Worm (Caenorhabditis elegans) whole organism, early embryonic: Measurements from ENCODE around the gene dpy-21.

Source experiments
- B0310.2 ChIP-seq: sonication (generic microtip); optimal IDR thresholded peaks from 2 replicates; lab custom pipeline; 2016; ENCODE audit warnings: mild to moderate bottlenecking, missing genetic modification characterization, missing compliant biosample characterization
- F13C5.2 ChIP-seq: sonication (generic microtip); optimal IDR thresholded peaks from 2 replicates; lab custom pipeline; 2017; ENCODE audit warnings: mild to moderate bottlenecking, missing genetic modification characterization, inconsistent platforms, missing compliant biosample characterization
- aly-1 ChIP-seq: sonication (generic microtip); optimal IDR thresholded peaks from 2 replicates; lab custom pipeline; 2016; ENCODE audit warnings: missing genetic modification characterization, missing compliant biosample characterization
- ama-1 ChIP-seq: fragments of 150-350 bp; optimal IDR thresholded peaks from 2 replicates; lab custom pipeline; 2014
- ceh-13 ChIP-seq: fragments of 200-800 bp; sonication (Bioruptor generic); optimal IDR thresholded peaks from 2 replicates; lab custom pipeline; 2018; ENCODE audit warnings: mild to moderate bottlenecking, missing genetic modification characterization, missing compliant biosample characterization
- ceh-36 ChIP-seq: sonication (generic microtip); optimal IDR thresholded peaks from 2 replicates; lab custom pipeline; 2016; ENCODE audit warnings: missing genetic modification characterization, inconsistent platforms, missing compliant biosample characterization
- ets-7 ChIP-seq: sonication (generic microtip); optimal IDR thresholded peaks from 2 replicates; lab custom pipeline; 2016; ENCODE audit warnings: missing genotype, missing genetic modification characterization, missing compliant biosample characterization
- flt-1 ChIP-seq: fragments of 200-800 bp; sonication (Bioruptor generic); IDR thresholded peaks from 2 replicates; pipeline ENCODE4 v1.3.6; 2022; ENCODE audit warnings: missing genetic modification characterization, missing compliant biosample characterization
- hmbx-1 ChIP-seq: sonication (generic microtip); optimal IDR thresholded peaks from 2 replicates; lab custom pipeline; 2016; ENCODE audit warnings: mild to moderate bottlenecking, missing genetic modification characterization, missing compliant biosample characterization
- hmg-4 ChIP-seq: fragments of 200-800 bp; sonication (Bioruptor generic); optimal IDR thresholded peaks from 2 replicates; lab custom pipeline; 2018; ENCODE audit warnings: mild to moderate bottlenecking, missing genetic modification characterization, missing compliant biosample characterization
- hnd-1 ChIP-seq: sonication (generic microtip); optimal IDR thresholded peaks from 2 replicates; lab custom pipeline; 2016; ENCODE audit warnings: missing genetic modification characterization, missing compliant biosample characterization
- pes-1 ChIP-seq: fragments of 200-800 bp; sonication (Bioruptor generic); IDR thresholded peaks from 2 replicates; pipeline ENCODE4 v1.3.6; 2022; ENCODE audit warnings: missing genetic modification reagents, missing genetic modification characterization, missing compliant biosample characterization
- scrt-1 ChIP-seq: fragments of 200-800 bp; sonication (Bioruptor generic); IDR thresholded peaks from 2 replicates; pipeline ENCODE4 v1.3.6; 2022; ENCODE audit warnings: missing genetic modification characterization, missing compliant biosample characterization
- sea-1 ChIP-seq: fragments of 200-800 bp; sonication (Bioruptor generic); conservative IDR thresholded peaks from 2 replicates; pipeline ENCODE4 v1.3.6; 2022; ENCODE audit warnings: missing genetic modification characterization, missing compliant biosample characterization
- tbx-11 ChIP-seq: fragments of 200-800 bp; sonication (Bioruptor generic); IDR thresholded peaks from 2 replicates; pipeline ENCODE4 v1.3.6; 2022; ENCODE audit warnings: missing genetic modification characterization, missing compliant biosample characterization
- tbx-37 ChIP-seq: fragments of 200-800 bp; sonication (Bioruptor generic); conservative IDR thresholded peaks from 2 replicates; pipeline ENCODE4 v1.3.6; 2022; ENCODE audit warnings: missing genetic modification reagents, missing genetic modification characterization, missing compliant biosample characterization
- tra-4 ChIP-seq: sonication (generic microtip); optimal IDR thresholded peaks from 2 replicates; lab custom pipeline; 2017; ENCODE audit warnings: missing genetic modification characterization, missing compliant biosample characterization

dpy-21 gene

DNA sequence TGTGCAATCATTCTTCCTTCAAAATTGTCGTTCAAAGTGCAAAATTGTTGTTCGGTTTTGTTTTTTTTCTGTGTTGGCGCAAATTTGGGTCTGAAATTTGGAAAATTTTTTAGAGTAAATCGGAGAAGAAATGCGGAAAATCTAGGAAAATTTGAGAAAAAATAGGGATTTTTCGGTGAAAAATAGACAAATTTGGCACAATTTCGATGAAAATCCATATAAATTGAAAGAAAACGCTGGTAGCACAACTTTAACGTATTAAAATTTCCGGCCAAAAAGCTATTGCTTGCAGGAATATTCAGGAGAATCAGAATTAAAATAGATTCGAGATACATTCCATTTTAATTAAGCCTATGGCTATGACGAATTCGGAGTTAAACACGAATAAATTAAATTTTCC is at the start of gene dpy-21:
Gene dpy-21 (minus strand): TSS at position 101 of the 400 bp plus-strand sequence.
- TF ChIP-seq F13C5.2 (tag; lab: Kevin White, UChicago) (no peak), B0310.2 (no peak), ama-1 (lab: Kevin White, UChicago) (no peak), hnd-1 (tag; lab: Kevin White, UChicago) (no peak), ceh-13 (GFP tag; lab: Kevin White, UChicago) (no peak), pes-1 (no peak), tbx-37 (GFP tag; lab: Robert Waterston, UW) (no peak), ets-7 (no peak)

DNA sequence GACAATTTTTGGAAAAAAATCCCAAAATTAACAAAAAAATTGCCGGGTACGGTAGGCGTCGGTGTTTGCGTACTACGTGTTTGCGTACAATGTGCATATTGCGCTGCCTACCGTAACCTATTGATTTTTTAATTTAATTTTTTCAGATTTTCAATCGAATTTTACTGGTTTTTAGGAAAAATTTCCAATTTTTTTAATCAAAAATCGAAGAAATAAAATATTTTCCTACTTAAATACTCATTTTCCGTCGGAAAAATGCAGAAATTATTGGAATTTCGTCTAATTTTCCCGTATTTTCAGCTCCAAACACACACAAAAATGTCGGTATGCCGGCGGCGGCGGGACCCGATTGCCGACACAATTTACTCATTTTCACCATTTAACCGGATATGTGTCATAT is 37.0 kb upstream of the dpy-21 start, which contains the start of gene Y59A8B.21:
Gene Y59A8B.21 (plus strand): TSS at position 301 of the 400 bp plus-strand sequence.
- TF ChIP-seq ceh-13 (GFP tag; lab: Kevin White, UChicago): no peak
- no peak for TF ChIP-seq tbx-37 (GFP tag; lab: Robert Waterston, UW)
- no peak for TF ChIP-seq ama-1 (lab: Kevin White, UChicago)
- TF ChIP-seq ets-7: no peak
- TF ChIP-seq scrt-1 (GFP tag; lab: Robert Waterston, UW): no peak
- TF ChIP-seq pes-1: no peak
- no peak for TF ChIP-seq B0310.2
- no peak for TF ChIP-seq tra-4 (tag; lab: Kevin White, UChicago)
- TF ChIP-seq flt-1 (GFP tag; lab: Robert Waterston, UW): no peak
- TF ChIP-seq hmbx-1: no peak
- TF ChIP-seq hnd-1 (tag; lab: Kevin White, UChicago): no peak
- TF ChIP-seq sea-1 (GFP tag; lab: Robert Waterston, UW): no peak
- TF ChIP-seq ceh-36 (tag; lab: Kevin White, UChicago): no peak

DNA sequence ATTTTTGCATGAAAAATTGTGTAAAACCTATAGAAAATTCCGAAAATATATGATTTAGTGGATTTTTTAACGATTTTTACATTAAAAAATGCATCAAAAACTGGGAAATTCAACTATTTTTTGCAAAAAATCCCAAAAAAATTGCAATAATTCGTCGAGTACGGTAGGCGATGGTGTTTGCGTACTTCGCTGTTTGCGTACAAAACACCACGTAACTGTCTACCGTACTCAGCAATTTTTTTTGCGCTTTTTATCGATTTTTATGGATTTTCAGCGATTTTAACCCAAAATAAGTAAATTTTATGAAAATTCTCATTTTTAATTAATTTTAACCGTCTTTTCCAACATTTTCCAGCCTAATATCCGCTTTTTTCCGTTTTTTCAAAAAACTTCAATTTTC is 33.9 kb upstream of the dpy-21 start:
- TF ChIP-seq ceh-36 (tag; lab: Kevin White, UChicago) (no peak), ceh-13 (GFP tag; lab: Kevin White, UChicago) (no peak), flt-1 (GFP tag; lab: Robert Waterston, UW) (no peak), tbx-11 (GFP tag; lab: Robert Waterston, UW) (no peak), scrt-1 (GFP tag; lab: Robert Waterston, UW) (no peak), pes-1 (no peak)

DNA sequence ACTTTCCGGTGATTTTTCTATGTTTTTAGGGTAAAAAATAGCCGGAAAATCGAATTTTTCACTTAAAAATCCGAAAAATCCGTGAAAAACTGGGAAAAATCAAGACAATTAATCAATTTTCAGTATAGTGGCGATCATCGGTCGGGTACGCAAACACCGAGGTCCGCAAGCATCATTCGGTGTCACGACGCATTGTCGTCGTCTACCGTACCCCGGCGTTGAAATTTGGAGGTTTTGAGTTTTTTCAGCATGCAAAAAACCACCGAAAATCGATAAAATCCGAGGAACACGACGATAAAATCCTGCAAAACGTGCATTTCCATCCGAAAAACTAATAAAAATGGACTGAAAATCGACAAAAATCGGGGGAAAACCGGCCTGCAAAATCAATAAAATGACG is 32.7 kb upstream of the dpy-21 start:
- no peak for TF ChIP-seq ceh-36 (tag; lab: Kevin White, UChicago)
- TF ChIP-seq ets-7: no peak
- TF ChIP-seq aly-1 (tag; lab: Kevin White, UChicago): no peak

DNA sequence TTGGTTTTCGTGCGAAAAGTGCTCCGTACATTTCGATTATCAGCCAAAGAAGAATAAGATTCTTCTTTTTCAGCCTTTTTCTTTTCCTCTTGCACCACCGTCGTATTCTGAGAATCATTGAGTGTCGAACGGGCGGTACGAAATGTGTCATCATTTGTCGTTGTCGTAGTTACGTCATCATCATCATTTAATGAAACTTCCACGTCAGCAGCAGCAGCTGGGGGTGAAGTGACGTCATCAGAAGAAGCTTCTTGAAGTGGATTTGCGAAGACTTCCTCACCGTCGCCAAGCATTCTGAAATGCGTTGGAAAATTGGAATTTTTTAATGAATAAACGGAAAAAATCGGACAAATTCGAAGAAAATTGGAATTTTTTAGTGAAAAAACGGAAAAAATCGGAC is 30.8 kb upstream of the dpy-21 start, which contains the start of gene snx-6:
Gene snx-6 (minus strand): TSS at position 294 of the 400 bp plus-strand sequence.
- TF ChIP-seq ama-1 (lab: Kevin White, UChicago) (no peak), pes-1 (no peak), tra-4 (tag; lab: Kevin White, UChicago) (no peak), tbx-37 (GFP tag; lab: Robert Waterston, UW) (no peak), tbx-11 (GFP tag; lab: Robert Waterston, UW) (no peak), hmbx-1 (no peak), sea-1 (GFP tag; lab: Robert Waterston, UW) (no peak), scrt-1 (GFP tag; lab: Robert Waterston, UW) (no peak), B0310.2 (no peak), flt-1 (GFP tag; lab: Robert Waterston, UW) (no peak), ceh-13 (GFP tag; lab: Kevin White, UChicago) (no peak)

DNA sequence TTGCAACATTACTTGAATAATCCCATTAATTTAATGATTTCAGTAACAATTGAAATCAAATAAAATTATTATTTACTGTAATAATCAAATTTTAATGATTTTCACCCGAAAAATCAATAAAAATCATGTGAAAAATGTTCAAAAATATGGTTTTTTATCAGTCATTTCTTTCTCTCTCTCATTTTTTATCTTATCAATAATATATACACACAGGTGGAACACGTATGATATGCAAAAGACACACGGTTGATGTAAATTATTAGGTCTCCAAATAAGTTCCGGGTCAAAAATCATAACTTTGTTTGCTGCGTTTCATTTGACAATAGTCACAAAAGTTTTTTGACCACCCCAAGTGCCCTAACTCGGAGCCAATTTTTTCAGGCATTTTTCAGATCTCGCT is 29.2 kb upstream of the dpy-21 start:
- TF ChIP-seq flt-1 (GFP tag; lab: Robert Waterston, UW) (no peak), scrt-1 (GFP tag; lab: Robert Waterston, UW) (no peak), ceh-36 (tag; lab: Kevin White, UChicago) (no peak)

DNA sequence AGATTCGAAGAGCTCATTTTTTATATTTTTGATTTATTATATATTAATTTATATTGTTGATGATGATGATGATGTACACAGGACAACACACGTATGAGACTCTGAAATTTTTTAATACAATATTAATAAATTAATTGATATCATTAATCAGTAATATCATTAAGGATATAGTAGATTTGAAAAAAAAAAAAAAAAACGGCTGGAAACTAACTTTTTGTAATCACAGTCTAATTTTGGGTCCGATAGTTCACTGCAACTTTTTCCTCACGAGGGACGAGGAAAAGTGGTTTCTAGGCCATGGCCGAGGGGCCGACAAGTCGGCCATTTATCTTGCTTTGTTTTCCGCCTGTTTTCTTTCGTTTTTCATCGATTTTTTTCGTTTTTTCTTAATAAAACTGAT is 17.8 kb upstream of the dpy-21 start, which contains the start of gene gck-3:
Gene gck-3 (minus strand): TSS at position 101 of the 400 bp plus-strand sequence.
- TF ChIP-seq ets-7: no peak
- no peak for TF ChIP-seq tra-4 (tag; lab: Kevin White, UChicago)
- no peak for TF ChIP-seq ceh-36 (tag; lab: Kevin White, UChicago)
- TF ChIP-seq tbx-37 (GFP tag; lab: Robert Waterston, UW): no peak
- no peak for TF ChIP-seq hmbx-1
- no peak for TF ChIP-seq hnd-1 (tag; lab: Kevin White, UChicago)
- TF ChIP-seq tbx-11 (GFP tag; lab: Robert Waterston, UW): no peak
- no peak for TF ChIP-seq pes-1
- TF ChIP-seq hmg-4 (GFP tag; lab: Kevin White, UChicago): no peak

DNA sequence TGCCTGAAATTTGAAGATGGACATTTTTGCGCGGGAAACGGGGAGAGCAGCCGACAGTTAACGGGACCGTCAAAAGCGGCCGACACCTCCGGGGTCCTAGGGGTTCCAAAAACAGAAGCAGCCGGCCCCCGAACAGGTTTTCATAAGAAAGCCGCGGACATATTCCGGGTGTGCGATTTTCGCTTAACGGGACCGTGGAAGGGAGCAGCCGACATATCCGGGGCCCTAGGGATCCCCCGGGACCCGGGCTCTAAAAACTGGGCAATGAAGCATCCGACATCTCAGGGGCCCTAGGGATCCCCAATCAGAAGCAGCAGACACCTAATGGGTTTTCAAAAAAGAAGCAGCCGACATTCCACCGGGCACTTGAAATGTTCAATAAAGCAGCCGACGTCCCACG is 13.5 kb upstream of the dpy-21 start:
- TF ChIP-seq scrt-1 (GFP tag; lab: Robert Waterston, UW) (peak; percentile 42; the same call in 1 of the 2 replicates), B0310.2 (no peak)

DNA sequence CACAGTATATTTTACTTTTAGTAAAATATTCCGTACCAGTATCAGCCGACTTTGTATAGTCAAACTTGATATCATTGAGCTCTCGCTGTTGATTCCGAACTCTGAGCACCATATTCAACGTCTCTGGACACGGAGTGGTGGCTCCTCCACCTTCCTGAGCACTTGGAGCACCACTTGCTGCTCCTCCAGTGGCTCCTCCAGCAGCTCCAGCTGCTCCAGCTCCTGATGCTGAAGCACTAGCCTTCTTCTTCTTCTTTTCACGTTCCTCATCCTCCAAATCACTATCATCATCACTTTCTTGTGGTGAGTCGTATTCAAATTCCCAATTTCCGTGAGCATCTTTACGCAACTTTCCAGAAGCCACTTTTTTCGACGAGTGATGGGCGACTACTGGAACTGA is 7.1 kb upstream of the dpy-21 start:
- TF ChIP-seq hmg-4 (GFP tag; lab: Kevin White, UChicago) (no peak), ceh-36 (tag; lab: Kevin White, UChicago) (no peak), sea-1 (GFP tag; lab: Robert Waterston, UW) (no peak), ceh-13 (GFP tag; lab: Kevin White, UChicago) (no peak), tra-4 (tag; lab: Kevin White, UChicago) (no peak), pes-1 (no peak), hnd-1 (tag; lab: Kevin White, UChicago) (no peak), ets-7 (no peak), tbx-37 (GFP tag; lab: Robert Waterston, UW) (no peak), hmbx-1 (no peak), aly-1 (tag; lab: Kevin White, UChicago) (no peak), tbx-11 (GFP tag; lab: Robert Waterston, UW) (no peak), ama-1 (lab: Kevin White, UChicago) (no peak)
